Worm (Caenorhabditis elegans) whole organism, early embryonic: ENCODE data around the gene dpy-31.

Experiments used
- F13C5.2 ChIP-seq: sonication (generic microtip); optimal IDR thresholded peaks from 2 replicates; lab custom pipeline; 2017; ENCODE audit warnings: mild to moderate bottlenecking, missing genetic modification characterization, inconsistent platforms, missing compliant biosample characterization
- ama-1 ChIP-seq: fragments of 150-350 bp; optimal IDR thresholded peaks from 2 replicates; lab custom pipeline; 2014
- ets-7 ChIP-seq: sonication (generic microtip); optimal IDR thresholded peaks from 2 replicates; lab custom pipeline; 2016; ENCODE audit warnings: missing genotype, missing genetic modification characterization, missing compliant biosample characterization
- flt-1 ChIP-seq: fragments of 200-800 bp; sonication (Bioruptor generic); IDR thresholded peaks from 2 replicates; pipeline ENCODE4 v1.3.6; 2022; ENCODE audit warnings: missing genetic modification characterization, missing compliant biosample characterization
- pes-1 ChIP-seq: fragments of 200-800 bp; sonication (Bioruptor generic); IDR thresholded peaks from 2 replicates; pipeline ENCODE4 v1.3.6; 2022; ENCODE audit warnings: missing genetic modification reagents, missing genetic modification characterization, missing compliant biosample characterization
- tbx-11 ChIP-seq: fragments of 200-800 bp; sonication (Bioruptor generic); IDR thresholded peaks from 2 replicates; pipeline ENCODE4 v1.3.6; 2022; ENCODE audit warnings: missing genetic modification characterization, missing compliant biosample characterization

DNA sequence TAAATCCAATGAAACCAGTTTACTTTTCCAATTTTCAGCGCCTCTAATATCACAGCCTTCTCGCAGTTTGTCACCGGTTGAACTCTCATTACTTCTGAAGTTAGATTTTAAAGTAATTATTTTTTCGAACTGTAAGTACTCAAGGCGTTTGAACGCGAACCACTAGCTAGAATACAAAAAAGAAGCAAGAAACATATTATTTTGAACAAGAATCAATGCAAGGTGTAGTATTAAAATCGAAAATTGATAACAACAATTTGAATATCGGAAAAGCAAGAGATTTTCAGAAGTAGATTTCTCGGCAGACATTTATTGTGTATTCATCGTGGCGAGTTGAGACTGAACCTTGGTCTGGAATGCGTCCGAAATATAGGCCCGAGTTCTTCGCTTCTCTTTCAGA, 4.0 kb upstream of the dpy-31 start, which contains the start of gene exos-9:
- TF ChIP-seq ama-1 (no peak), pes-1 (GFP tag; lab: Robert Waterston, UW) (no peak), tbx-11 (GFP tag; lab: Robert Waterston, UW) (no peak), F13C5.2 (tag; lab: Kevin White, UChicago) (no peak), ets-7 (tag; lab: Kevin White, UChicago) (no peak), flt-1 (GFP tag; lab: Robert Waterston, UW) (no peak)
